Worm (Caenorhabditis elegans): ENCODE measurements around the gene clc-27.

The clc-27 gene

DNA sequence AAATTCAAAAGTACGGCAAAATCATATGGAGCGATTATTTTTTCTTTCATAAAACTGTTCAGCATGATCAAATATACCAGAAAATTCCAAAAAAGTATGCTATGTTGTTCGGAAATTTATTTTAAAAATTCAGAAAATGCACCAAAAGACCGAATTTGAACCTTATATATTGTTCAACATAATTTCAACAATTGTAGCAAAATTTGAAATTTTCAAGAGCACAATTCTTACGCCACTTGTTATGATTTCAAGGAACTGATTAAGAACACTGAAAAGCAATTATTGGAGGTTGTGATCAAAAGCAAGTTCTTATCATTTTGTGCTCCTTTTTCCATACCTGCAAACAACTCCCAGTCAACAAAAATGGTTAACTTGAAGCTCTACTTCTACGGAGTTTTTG lies at the start of gene clc-27:
TSS of gene clc-27 (plus strand) at position 301 of the 400 bp plus-strand sequence.
- no peak for TF ChIP-seq ztf-29 (GFP tag; IDR thresholded peaks at IDR 0.05)
- no peak for TF ChIP-seq ref-1 (GFP tag; conservative IDR thresholded peaks at IDR 0.05)
- no peak for TF ChIP-seq tab-1 (GFP tag; IDR thresholded peaks at IDR 0.05)
- no peak for TF ChIP-seq flt-1 (GFP tag; IDR thresholded peaks at IDR 0.05)
- TF ChIP-seq ztf-23 (GFP tag; IDR thresholded peaks at IDR 0.05), result no peak
- no peak for TF ChIP-seq klf-2 (GFP tag; conservative IDR thresholded peaks at IDR 0.05)
- no peak for TF ChIP-seq med-1 (GFP tag; optimal IDR thresholded peaks at IDR 0.05; ENCODE audit: insufficient read depth)
- no peak for TF ChIP-seq T22C8.4 (GFP tag; IDR thresholded peaks at IDR 0.05)
- no peak for TF ChIP-seq cog-1 (tag; optimal IDR thresholded peaks at IDR 0.05)

- TF ChIP-seq med-1 (GFP tag; optimal IDR thresholded peaks at IDR 0.05; ENCODE audit: insufficient read depth), result no peak
- no peak for TF ChIP-seq ztf-23 (GFP tag; IDR thresholded peaks at IDR 0.05)
- no peak for TF ChIP-seq T22C8.4 (GFP tag; IDR thresholded peaks at IDR 0.05)
- no peak for TF ChIP-seq klf-2 (GFP tag; conservative IDR thresholded peaks at IDR 0.05)
- TF ChIP-seq flt-1 (GFP tag; IDR thresholded peaks at IDR 0.05), result no peak
- no peak for TF ChIP-seq tab-1 (GFP tag; IDR thresholded peaks at IDR 0.05)
- TF ChIP-seq ztf-29 (GFP tag; IDR thresholded peaks at IDR 0.05), result no peak
Observed at ce11 chrIII:961948-962347, 46.2 kb upstream of the clc-27 start, which contains the start of gene fbxa-51. Gene fbxa-51, plus strand, starts transcription at chrIII:962269.

- TF ChIP-seq tab-1 (GFP tag; IDR thresholded peaks at IDR 0.05) (no peak), klf-2 (GFP tag; conservative IDR thresholded peaks at IDR 0.05) (no peak), ztf-23 (GFP tag; IDR thresholded peaks at IDR 0.05) (no peak), med-1 (GFP tag; optimal IDR thresholded peaks at IDR 0.05; ENCODE audit: insufficient read depth) (no peak), cog-1 (tag; optimal IDR thresholded peaks at IDR 0.05) (no peak), T22C8.4 (GFP tag; IDR thresholded peaks at IDR 0.05) (no peak), ref-1 (GFP tag; conservative IDR thresholded peaks at IDR 0.05) (no peak), ztf-29 (GFP tag; IDR thresholded peaks at IDR 0.05) (no peak), flt-1 (GFP tag; IDR thresholded peaks at IDR 0.05) (no peak)
Observed at ce11 chrIII:964637-965036, 43.6 kb upstream of the clc-27 start.

DNA sequence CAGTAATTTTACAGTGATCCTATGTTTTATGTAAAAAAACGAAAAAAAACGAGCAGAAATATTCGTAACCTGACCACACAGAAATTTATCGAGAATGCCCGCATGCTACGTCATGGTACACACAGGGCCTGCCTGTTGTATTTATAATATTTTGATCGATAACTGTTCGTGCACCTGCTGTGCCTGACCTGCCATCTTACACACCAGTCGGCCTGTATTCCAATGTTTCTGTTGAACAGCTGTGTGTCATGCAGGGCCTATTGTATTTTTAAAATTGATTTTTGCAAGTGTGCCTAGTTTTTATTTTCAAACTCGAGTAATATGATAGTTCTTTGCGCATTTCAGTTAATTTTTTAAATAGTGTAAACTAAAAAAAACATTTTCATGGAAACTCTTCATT lies 41.9 kb upstream of the clc-27 start:
- TF ChIP-seq klf-2 (GFP tag; conservative IDR thresholded peaks at IDR 0.05) (no peak), T22C8.4 (GFP tag; IDR thresholded peaks at IDR 0.05) (no peak), med-1 (GFP tag; optimal IDR thresholded peaks at IDR 0.05; ENCODE audit: insufficient read depth) (no peak), cog-1 (tag; optimal IDR thresholded peaks at IDR 0.05) (no peak), tab-1 (GFP tag; IDR thresholded peaks at IDR 0.05) (no peak), ztf-23 (GFP tag; IDR thresholded peaks at IDR 0.05) (no peak), flt-1 (GFP tag; IDR thresholded peaks at IDR 0.05) (no peak), ztf-29 (GFP tag; IDR thresholded peaks at IDR 0.05) (no peak), ref-1 (GFP tag; conservative IDR thresholded peaks at IDR 0.05) (no peak)

DNA sequence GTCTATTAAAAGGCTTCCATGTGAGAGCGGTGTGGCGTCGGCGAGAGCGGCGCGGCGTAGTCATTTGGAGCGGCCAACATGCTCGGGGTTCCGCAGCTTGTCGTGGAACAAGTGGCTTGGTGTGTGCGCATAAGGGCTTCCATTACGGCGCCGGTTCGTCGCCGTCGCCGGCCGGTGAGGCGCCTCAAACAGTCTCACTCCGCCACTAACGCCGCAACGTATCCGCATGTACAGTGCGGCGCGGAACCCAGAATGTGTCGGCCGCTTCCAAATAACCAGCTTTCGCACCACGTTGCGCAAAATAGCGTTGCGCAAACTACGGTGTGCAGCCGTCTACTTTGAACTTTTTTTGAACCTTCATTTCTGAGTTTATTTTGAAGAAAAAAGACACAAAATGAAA lies 37.3 kb upstream of the clc-27 start:
- TF ChIP-seq med-1 (GFP tag; optimal IDR thresholded peaks at IDR 0.05; ENCODE audit: insufficient read depth) (no peak), ztf-29 (GFP tag; IDR thresholded peaks at IDR 0.05) (no peak), flt-1 (GFP tag; IDR thresholded peaks at IDR 0.05) (no peak), tab-1 (GFP tag; IDR thresholded peaks at IDR 0.05) (peak; percentile 61; the same call in 1 of the 2 replicates), cog-1 (tag; optimal IDR thresholded peaks at IDR 0.05) (no peak), ref-1 (GFP tag; conservative IDR thresholded peaks at IDR 0.05) (no peak), klf-2 (GFP tag; conservative IDR thresholded peaks at IDR 0.05) (no peak), T22C8.4 (GFP tag; IDR thresholded peaks at IDR 0.05) (no peak)

DNA sequence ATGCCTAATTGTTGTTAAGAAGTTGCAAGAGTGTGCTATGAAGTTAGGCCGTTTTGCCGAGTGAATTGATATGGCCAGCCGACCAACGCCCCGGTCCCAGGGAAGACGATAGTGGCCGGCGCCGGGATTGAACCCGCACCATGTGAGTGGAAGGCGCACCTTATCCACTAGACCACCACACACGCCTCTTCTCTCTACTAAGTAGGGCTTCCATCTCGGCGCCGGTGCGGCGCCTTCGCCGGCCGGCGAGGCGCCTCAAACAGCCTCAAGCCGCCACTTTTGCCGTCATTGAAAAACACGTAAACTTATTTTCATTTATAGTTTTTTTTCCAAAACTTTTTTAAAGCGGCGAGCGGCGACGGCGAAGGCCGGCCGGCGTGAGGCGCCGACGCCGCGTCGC lies 29.3 kb upstream of the clc-27 start:
- TF ChIP-seq klf-2 (GFP tag; conservative IDR thresholded peaks at IDR 0.05) (no peak), med-1 (GFP tag; optimal IDR thresholded peaks at IDR 0.05; ENCODE audit: insufficient read depth) (no peak), cog-1 (tag; optimal IDR thresholded peaks at IDR 0.05) (no peak), flt-1 (GFP tag; IDR thresholded peaks at IDR 0.05) (0 out of 2 replicates have a peak, but pooled peaks have one; percentile 15), tab-1 (GFP tag; IDR thresholded peaks at IDR 0.05) (no peak), ztf-23 (GFP tag; IDR thresholded peaks at IDR 0.05) (no peak), ref-1 (GFP tag; conservative IDR thresholded peaks at IDR 0.05) (no peak)

- TF ChIP-seq klf-2 (GFP tag; conservative IDR thresholded peaks at IDR 0.05) (no peak), ref-1 (GFP tag; conservative IDR thresholded peaks at IDR 0.05) (no peak), T22C8.4 (GFP tag; IDR thresholded peaks at IDR 0.05) (peak; percentile 70), ztf-29 (GFP tag; IDR thresholded peaks at IDR 0.05) (no peak)
Observed at ce11 chrIII:981960-982359, 26.2 kb upstream of the clc-27 start.

ce11 chrIII:982961-983360 lies 25.2 kb upstream of the clc-27 start, which contains the start of gene tbc-10:
Gene tbc-10, plus strand, starts transcription at chrIII:983261.
- no peak for TF ChIP-seq cog-1 (tag; optimal IDR thresholded peaks at IDR 0.05)
- no peak for TF ChIP-seq ztf-23 (GFP tag; IDR thresholded peaks at IDR 0.05)
- no peak for TF ChIP-seq ztf-29 (GFP tag; IDR thresholded peaks at IDR 0.05)
- no peak for TF ChIP-seq med-1 (GFP tag; optimal IDR thresholded peaks at IDR 0.05; ENCODE audit: insufficient read depth)
- no peak for TF ChIP-seq T22C8.4 (GFP tag; IDR thresholded peaks at IDR 0.05)
- TF ChIP-seq ref-1 (GFP tag; conservative IDR thresholded peaks at IDR 0.05), result no peak
- no peak for TF ChIP-seq tab-1 (GFP tag; IDR thresholded peaks at IDR 0.05)
- TF ChIP-seq klf-2 (GFP tag; conservative IDR thresholded peaks at IDR 0.05), result no peak
- no peak for TF ChIP-seq flt-1 (GFP tag; IDR thresholded peaks at IDR 0.05)

DNA sequence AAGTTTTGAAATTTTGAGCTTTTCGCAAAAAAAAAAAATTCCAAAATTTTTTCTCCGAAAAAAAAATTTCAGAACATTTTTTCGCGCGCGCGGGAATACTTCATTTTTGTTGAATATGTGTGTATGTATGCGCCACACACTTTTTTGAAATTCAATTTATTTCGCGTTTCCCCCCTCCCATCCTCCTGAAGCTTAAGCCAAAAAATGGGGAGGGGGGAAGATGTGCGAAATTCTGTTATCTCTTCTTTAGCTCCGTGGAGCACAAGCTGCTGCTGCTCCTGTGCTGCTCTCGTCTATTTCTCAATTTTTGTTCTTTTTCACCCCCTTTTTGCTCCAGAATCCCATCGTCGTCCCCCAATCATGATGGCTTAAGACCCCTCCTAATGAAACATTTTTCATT lies 18.6 kb upstream of the clc-27 start:
- TF ChIP-seq ztf-23 (GFP tag; IDR thresholded peaks at IDR 0.05), result no peak
- TF ChIP-seq tab-1 (GFP tag; IDR thresholded peaks at IDR 0.05), result no peak
- no peak for TF ChIP-seq klf-2 (GFP tag; conservative IDR thresholded peaks at IDR 0.05)

DNA sequence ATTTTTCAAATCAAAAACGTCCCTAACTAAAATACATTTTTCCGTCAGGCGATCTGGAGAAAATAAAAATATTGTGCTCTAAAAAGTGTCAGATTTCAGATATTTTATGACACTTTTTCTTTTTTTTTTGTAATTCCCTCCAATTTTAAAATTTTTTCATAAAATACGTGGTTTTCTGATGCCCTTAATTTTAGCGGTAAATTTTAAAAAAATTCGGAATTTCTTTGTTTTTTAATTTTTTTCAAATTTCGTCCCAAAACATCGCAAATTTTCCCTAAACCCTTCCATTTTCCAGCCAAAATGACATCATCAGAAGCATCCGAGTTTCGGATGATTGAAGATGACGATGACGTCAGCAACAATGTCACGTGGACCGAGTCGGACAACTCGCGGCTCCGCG lies 16.6 kb upstream of the clc-27 start, which contains the start of gene trp-2:
TSS of gene trp-2 (plus strand) at position 301 of the 400 bp plus-strand sequence.
- no peak for TF ChIP-seq tab-1 (GFP tag; IDR thresholded peaks at IDR 0.05)
- no peak for TF ChIP-seq ztf-23 (GFP tag; IDR thresholded peaks at IDR 0.05)
- no peak for TF ChIP-seq klf-2 (GFP tag; conservative IDR thresholded peaks at IDR 0.05)
- no peak for TF ChIP-seq T22C8.4 (GFP tag; IDR thresholded peaks at IDR 0.05)
- TF ChIP-seq cog-1 (tag; optimal IDR thresholded peaks at IDR 0.05), result no peak

All from whole organism, midembryonic.